Worm (Caenorhabditis elegans): ENCODE data around the gene rps-21.

DNA sequence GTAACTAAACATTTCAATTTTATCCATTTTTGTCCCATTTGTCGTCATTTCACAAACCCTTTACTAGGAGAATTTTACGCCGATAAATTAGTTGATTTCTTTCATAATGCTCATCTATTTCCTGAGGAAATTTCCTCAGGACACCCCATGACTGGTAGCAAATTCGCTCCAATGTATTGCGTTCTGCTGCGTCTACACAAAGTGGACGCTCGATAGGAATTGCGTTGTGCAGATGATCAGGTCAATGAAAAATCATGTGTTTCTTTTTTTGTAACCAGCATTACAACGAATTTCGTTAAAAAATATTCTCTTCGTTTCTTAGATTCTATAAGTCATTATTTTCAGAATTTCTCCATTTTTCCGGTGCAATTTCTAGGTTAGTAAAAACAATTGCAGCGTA, 7.6 kb downstream of the rps-21 start, which contains the start of gene epg-4:
- TF ChIP-seq tab-1 (GFP tag; IDR thresholded peaks at IDR 0.05) (no peak), cog-1 (tag; optimal IDR thresholded peaks at IDR 0.05) (no peak), ztf-23 (GFP tag; IDR thresholded peaks at IDR 0.05) (no peak; the same call in 1 of the 2 replicates), klf-2 (GFP tag; conservative IDR thresholded peaks at IDR 0.05) (no peak), ztf-29 (GFP tag; IDR thresholded peaks at IDR 0.05) (no peak), flt-1 (GFP tag; IDR thresholded peaks at IDR 0.05) (0 out of 2 replicates have a peak, but pooled peaks have one; percentile 18), T22C8.4 (GFP tag; IDR thresholded peaks at IDR 0.05) (no peak)
